Worm (Caenorhabditis elegans): Measurements from ENCODE around the gene mdt-10.

The mdt-10 gene

DNA sequence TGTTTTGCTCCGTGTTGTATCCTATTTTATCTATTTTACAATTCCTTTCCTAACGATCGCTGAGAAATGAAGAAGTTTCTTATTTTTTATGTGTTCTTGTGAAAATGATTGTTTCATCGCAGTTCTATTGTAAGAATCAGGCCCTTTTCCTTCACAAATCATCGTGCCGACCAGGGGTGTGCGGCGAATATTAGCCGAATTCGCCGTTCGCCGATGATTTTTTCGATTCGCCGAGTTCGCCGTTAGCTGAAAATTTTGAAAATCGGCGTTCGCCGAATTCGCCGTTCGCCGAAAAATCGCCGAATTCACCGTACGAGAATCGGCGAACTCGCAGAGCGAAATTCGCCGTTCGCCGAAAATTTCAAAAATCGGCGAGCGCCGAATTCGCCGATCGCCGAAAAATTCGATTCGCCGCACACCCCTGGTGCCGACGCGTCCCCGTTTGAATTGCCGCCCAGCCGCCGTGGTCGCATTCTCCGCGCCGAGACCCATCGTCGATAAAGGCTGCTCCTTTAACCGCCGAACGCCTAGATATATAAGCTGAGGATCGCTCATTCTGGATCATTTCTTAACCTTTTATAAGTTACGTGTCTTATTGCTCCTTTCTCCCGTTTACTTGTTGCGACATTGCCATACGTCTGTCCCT lies 8.8 kb upstream of the mdt-10 start:
- TF ChIP-seq zfp-2 (tag; optimal IDR thresholded peaks at IDR 0.05) (no peak), egl-43 (GFP tag; IDR thresholded peaks at IDR 0.05) (0 out of 2 replicates have a peak, but pooled peaks have one; percentile 24), dpl-1 (GFP tag; optimal IDR thresholded peaks at IDR 0.05) (peak; percentile 1), nhr-41 (GFP tag; IDR thresholded peaks at IDR 0.05) (no peak), mes-2 (tag; optimal IDR thresholded peaks at IDR 0.05; ENCODE audit: poor library complexity, severe bottlenecking) (no peak), set-16 (GFP tag; IDR thresholded peaks at IDR 0.05) (peak; percentile 91), F37D6.2 (tag; optimal IDR thresholded peaks at IDR 0.05) (no peak), lim-7 (GFP tag; IDR thresholded peaks at IDR 0.05) (no peak)

DNA sequence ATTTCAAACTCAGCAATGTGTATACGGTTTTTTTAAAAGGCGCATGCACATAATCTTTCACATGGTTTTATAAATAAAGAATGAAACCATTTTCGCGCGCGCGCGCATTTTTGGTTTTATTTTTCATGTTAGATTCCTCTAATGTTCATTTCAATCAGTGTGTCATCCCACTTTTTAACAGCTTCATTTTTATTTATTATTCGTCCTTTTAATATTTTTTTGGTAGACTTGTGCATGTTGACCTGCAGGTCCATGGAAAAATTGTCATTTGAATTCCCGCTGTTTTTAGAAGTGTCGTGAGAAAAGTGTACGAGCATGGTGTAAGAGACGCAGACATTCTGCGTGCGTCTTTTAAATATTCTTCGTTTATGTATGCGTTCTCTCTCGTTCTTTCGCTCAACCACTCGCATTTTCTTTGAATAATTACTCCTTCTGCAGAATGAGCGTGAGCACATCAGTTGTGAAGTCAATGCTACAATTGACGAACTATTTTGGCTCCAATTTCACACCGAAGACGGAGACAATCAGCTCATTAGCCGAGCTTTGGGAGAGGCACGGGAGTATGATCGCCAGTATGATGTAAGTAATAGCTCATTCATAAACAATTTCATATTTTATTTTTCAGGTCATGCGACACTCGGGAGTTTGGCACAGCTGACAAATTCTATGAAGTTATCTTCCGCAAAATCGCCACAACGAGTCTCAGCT lies 5.5 kb upstream of the mdt-10 start, which contains the start of gene lin-5:
lin-5 (plus strand) TSS at position 354 of the 708 bp plus-strand sequence.
- TF ChIP-seq mes-2 (tag; optimal IDR thresholded peaks at IDR 0.05; ENCODE audit: poor library complexity, severe bottlenecking) (peak; percentile 70), hmg-1.1 (GFP tag; IDR thresholded peaks at IDR 0.05) (peak; percentile 30; the same call in 1 of the 2 replicates), daf-16 (GFP tag; optimal IDR thresholded peaks at IDR 0.05) (no peak), daf-16 (tag; optimal IDR thresholded peaks at IDR 0.05) (peak; percentile 25), nhr-6 (tag; optimal IDR thresholded peaks at IDR 0.05) (no peak), duxl-1 (tag; optimal IDR thresholded peaks at IDR 0.05; ENCODE audit: poor library complexity) (no peak), lin-29 (GFP tag; IDR thresholded peaks at IDR 0.05) (no peak), unc-39 (tag; optimal IDR thresholded peaks at IDR 0.05) (no peak), nhr-42 (GFP tag; IDR thresholded peaks at IDR 0.05) (no peak), lin-15B (tag; optimal IDR thresholded peaks at IDR 0.05) (no peak), snpc-1.2 (GFP tag; IDR thresholded peaks at IDR 0.05) (no peak), gei-8 (GFP tag; optimal IDR thresholded peaks at IDR 0.05) (no peak), egl-43 (GFP tag; IDR thresholded peaks at IDR 0.05) (no peak), arid-1 (GFP tag; conservative IDR thresholded peaks at IDR 0.05) (no peak; the same call in 1 of the 2 replicates), lin-13 (GFP tag; optimal IDR thresholded peaks at IDR 0.05) (peak; percentile 20), ces-1 (GFP tag; optimal IDR thresholded peaks at IDR 0.05) (no peak), ceh-28 (tag; optimal IDR thresholded peaks at IDR 0.05) (no peak), aha-1 (tag) (peak; percentile 94), tra-1 (GFP tag; IDR thresholded peaks at IDR 0.05) (no peak), mdt-29 (GFP tag; IDR thresholded peaks at IDR 0.05) (no peak), php-3 (GFP tag; IDR thresholded peaks at IDR 0.05) (no peak), ztf-7 (tag; optimal IDR thresholded peaks at IDR 0.05) (no peak), nhr-41 (GFP tag; IDR thresholded peaks at IDR 0.05) (no peak), ZK337.2 (GFP tag; IDR thresholded peaks at IDR 0.05) (no peak), tag-97 (GFP tag; IDR thresholded peaks at IDR 0.05) (no peak), Y48G9A.11 (GFP tag; IDR thresholded peaks at IDR 0.05) (peak; percentile 38; the same call in 1 of the 2 replicates), lsy-2 (tag; optimal IDR thresholded peaks at IDR 0.05) (peak in 1 of 2 experiments; percentile 86), nhr-77 (tag; optimal IDR thresholded peaks at IDR 0.05) (no peak), ceh-20 (GFP tag; IDR thresholded peaks at IDR 0.05) (no peak), attf-4 (tag; optimal IDR thresholded peaks at IDR 0.05) (no peak), fos-1 (tag; optimal IDR thresholded peaks at IDR 0.05) (no peak), snpc-4 (tag; optimal IDR thresholded peaks at IDR 0.05) (no peak), nhr-11 (tag; optimal IDR thresholded peaks at IDR 0.05) (peak; percentile 36), unc-130 (GFP tag; optimal IDR thresholded peaks at IDR 0.05) (peak; percentile 74), zfp-2 (tag; optimal IDR thresholded peaks at IDR 0.05) (no peak), mxl-2 (GFP tag; conservative IDR thresholded peaks at IDR 0.05) (no peak), F37D6.2 (tag; optimal IDR thresholded peaks at IDR 0.05) (peak; percentile 16), egl-27 (tag; optimal IDR thresholded peaks at IDR 0.05) (no peak), dmd-8 (GFP tag; IDR thresholded peaks at IDR 0.05) (no peak), mep-1 (tag; optimal IDR thresholded peaks at IDR 0.05) (peak; percentile 67), saeg-2 (GFP tag; IDR thresholded peaks at IDR 0.05) (no peak), rbr-2 (tag; optimal IDR thresholded peaks at IDR 0.05) (peak; percentile 45), lir-3 (tag; optimal IDR thresholded peaks at IDR 0.05) (no peak), ceh-44 (GFP tag; IDR thresholded peaks at IDR 0.05) (no peak), F10B5.3 (tag; optimal IDR thresholded peaks at IDR 0.05) (no peak)

Data from whole organism, L4 larva.